Worm (Caenorhabditis elegans) whole organism, young adult: Measurements from ENCODE around the gene cox-16.

ENCODE experiments used
- B0019.2 ChIP-seq: fragments of 200-800 bp; sonication (Bioruptor generic); conservative IDR thresholded peaks from 2 replicates; pipeline ENCODE4 v1.3.6; 2022; ENCODE audit warnings: missing genetic modification reagents, missing genetic modification characterization, missing compliant biosample characterization
- B0261.1 ChIP-seq: sonication (generic microtip); optimal IDR thresholded peaks from 2 replicates; lab custom pipeline; 2016; ENCODE audit warnings: mild to moderate bottlenecking, missing genetic modification characterization, moderate library complexity, missing compliant biosample characterization
- F10E7.11 ChIP-seq: sonication (generic microtip); optimal IDR thresholded peaks from 2 replicates; lab custom pipeline; 2017; ENCODE audit warnings: mild to moderate bottlenecking, missing genetic modification characterization, moderate library complexity, missing compliant biosample characterization
- F37B4.10 ChIP-seq: fragments of 200-800 bp; sonication (Bioruptor generic); IDR thresholded peaks from 2 replicates; pipeline ENCODE4 v1.3.6; 2022; ENCODE audit warnings: missing genetic modification characterization, missing compliant biosample characterization
- F39B2.1 ChIP-seq: fragments of 200-800 bp; sonication (Bioruptor generic); IDR thresholded peaks from 2 replicates; pipeline ENCODE4 v1.3.6; 2022; ENCODE audit warnings: missing genetic modification reagents, missing genetic modification characterization, missing compliant biosample characterization
- F49E8.2 ChIP-seq: sonication (generic microtip); optimal IDR thresholded peaks from 3 replicates; lab custom pipeline; 2017; ENCODE audit warnings: missing genetic modification characterization, mild to moderate bottlenecking, missing compliant biosample characterization, antibody characterized with exemption, moderate library complexity; ENCODE audit not compliant: insufficient read depth
- F52B5.7 ChIP-seq: sonication (generic microtip); optimal IDR thresholded peaks from 2 replicates; lab custom pipeline; 2016; ENCODE audit warnings: mild to moderate bottlenecking, missing genetic modification characterization, missing compliant biosample characterization
- F55B11.4 ChIP-seq: sonication (generic microtip); optimal IDR thresholded peaks from 2 replicates; lab custom pipeline; 2016; ENCODE audit warnings: missing compliant biosample characterization, missing genetic modification characterization, borderline replicate concordance; ENCODE audit not compliant: insufficient read depth
- F57C9.4 ChIP-seq: sonication (generic microtip); optimal IDR thresholded peaks from 2 replicates; lab custom pipeline; 2017; ENCODE audit warnings: mild to moderate bottlenecking, missing genetic modification characterization, missing compliant biosample characterization
- Y53G8AR.9 ChIP-seq: fragments of 200-800 bp; sonication (Bioruptor generic); conservative IDR thresholded peaks from 2 replicates; pipeline ENCODE4 v1.3.6; 2022; ENCODE audit warnings: missing genetic modification reagents, missing genetic modification characterization, missing compliant biosample characterization
- Y56A3A.18 ChIP-seq: fragments of 200-800 bp; sonication (Bioruptor generic); IDR thresholded peaks from 2 replicates; pipeline ENCODE4 v1.3.6; 2022; ENCODE audit warnings: missing genetic modification reagents, missing genetic modification characterization, missing compliant biosample characterization
- Y67H2A.10 ChIP-seq: fragments of 200-800 bp; sonication (Bioruptor generic); conservative IDR thresholded peaks from 2 replicates; pipeline ENCODE4 v1.3.6; 2022; ENCODE audit warnings: missing genetic modification reagents, missing genetic modification characterization, missing compliant biosample characterization
- Y79H2A.3 ChIP-seq: fragments of 200-800 bp; sonication (Bioruptor generic); conservative IDR thresholded peaks from 2 replicates; pipeline ENCODE4 v1.3.6; 2022; ENCODE audit warnings: missing genetic modification reagents, missing genetic modification characterization, missing compliant biosample characterization
- aptf-2 ChIP-seq: fragments of 200-800 bp; sonication (Bioruptor generic); conservative IDR thresholded peaks from 2 replicates; pipeline ENCODE4 v1.3.6; 2022; ENCODE audit warnings: missing genetic modification reagents, missing genetic modification characterization, missing compliant biosample characterization
- aptf-3 ChIP-seq: fragments of 200-800 bp; sonication (Bioruptor generic); IDR thresholded peaks from 2 replicates; pipeline ENCODE4 v1.3.6; 2022; ENCODE audit warnings: missing genetic modification characterization, missing compliant biosample characterization
- attf-6 ChIP-seq: fragments of 200-800 bp; sonication (Bioruptor generic); IDR thresholded peaks from 2 replicates; pipeline ENCODE4 v1.3.6; 2022; ENCODE audit warnings: missing genetic modification reagents, missing genetic modification characterization, missing compliant biosample characterization
- bed-2 ChIP-seq: fragments of 200-800 bp; sonication (Bioruptor generic); IDR thresholded peaks from 2 replicates; pipeline ENCODE4 v1.3.6; 2022; ENCODE audit warnings: missing genetic modification reagents, missing genetic modification characterization, missing compliant biosample characterization
- cebp-1 ChIP-seq, 2 experiments: fragments of 200-800 bp in 1 of 2; sonication (Bioruptor generic) in 1 of 2; sonication (generic microtip) in 1 of 2; IDR thresholded peaks in 1 of 2; optimal IDR thresholded peaks in 1 of 2; 2 replicates each; pipeline versions ENCODE4 v1.3.6 to Lab custom; 2017 to 2022; ENCODE audit warnings: missing compliant biosample characterization in 2 of 2, missing genetic modification characterization in 2 of 2, mild to moderate bottlenecking in 1 of 2, missing genetic modification reagents in 1 of 2, moderate library complexity in 1 of 2
- ceh-79 ChIP-seq: sonication (generic microtip); optimal IDR thresholded peaks from 2 replicates; lab custom pipeline; 2017; ENCODE audit warnings: mild to moderate bottlenecking, missing genetic modification characterization, missing compliant biosample characterization
- ceh-91 ChIP-seq: fragments of 200-800 bp; sonication (Bioruptor generic); IDR thresholded peaks from 2 replicates; pipeline ENCODE4 v1.3.6; 2022; ENCODE audit warnings: missing genetic modification reagents, missing genetic modification characterization, missing compliant biosample characterization
- chd-7 ChIP-seq: sonication (generic microtip); optimal IDR thresholded peaks from 2 replicates; lab custom pipeline; 2016; ENCODE audit warnings: mild to moderate bottlenecking, missing genetic modification characterization, moderate library complexity, missing compliant biosample characterization
- dpff-1 ChIP-seq: sonication (generic microtip); optimal IDR thresholded peaks from 2 replicates; lab custom pipeline; 2017; ENCODE audit warnings: mild to moderate bottlenecking, missing genetic modification characterization, missing compliant biosample characterization
- dpl-1 ChIP-seq: fragments of 150-350 bp; optimal IDR thresholded peaks from 2 replicates; lab custom pipeline; 2014; ENCODE audit warnings: missing biosample characterization, missing genetic modification reagents, missing genetic modification characterization
- egrh-3 ChIP-seq: fragments of 200-800 bp; sonication (Bioruptor generic); IDR thresholded peaks from 2 replicates; pipeline ENCODE4 v1.3.6; 2022; ENCODE audit warnings: missing genetic modification reagents, missing genetic modification characterization, missing compliant biosample characterization
- hlh-12 ChIP-seq: sonication (generic microtip); optimal IDR thresholded peaks from 2 replicates; lab custom pipeline; 2016; ENCODE audit warnings: missing genetic modification characterization, missing compliant biosample characterization
- hmg-1.2 ChIP-seq: fragments of 200-800 bp; sonication (Bioruptor generic); IDR thresholded peaks from 2 replicates; pipeline ENCODE4 v1.3.6; 2022; ENCODE audit warnings: missing genetic modification reagents, missing genetic modification characterization, missing compliant biosample characterization
- hrde-1 ChIP-seq: sonication (generic microtip); optimal IDR thresholded peaks from 2 replicates; lab custom pipeline; 2016; ENCODE audit warnings: missing genetic modification characterization, mild to moderate bottlenecking, missing compliant biosample characterization, moderate library complexity, missing genotype, missing genetic modification reagents, borderline replicate concordance
- let-607 ChIP-seq, 2 experiments: fragments of 200-800 bp in 1 of 2; sonication (Bioruptor generic) in 1 of 2; sonication (generic microtip) in 1 of 2; optimal IDR thresholded peaks; 2 replicates each; lab custom pipeline; 2016 to 2018; ENCODE audit warnings: mild to moderate bottlenecking in 2 of 2, missing compliant biosample characterization in 2 of 2, missing genetic modification characterization in 2 of 2, moderate library complexity in 2 of 2, missing genotype in 1 of 2
- lin-40 ChIP-seq: sonication (generic microtip); optimal IDR thresholded peaks from 2 replicates; lab custom pipeline; 2016; ENCODE audit warnings: missing genetic modification characterization, mild to moderate bottlenecking, missing compliant biosample characterization, missing genotype, missing genetic modification reagents
- lin-54 ChIP-seq: fragments of 200-800 bp; sonication (Bioruptor generic); optimal IDR thresholded peaks from 2 replicates; lab custom pipeline; 2018; ENCODE audit warnings: mild to moderate bottlenecking, missing genetic modification characterization, missing compliant biosample characterization
- lsy-27 ChIP-seq: sonication (generic microtip); optimal IDR thresholded peaks from 2 replicates; lab custom pipeline; 2017; ENCODE audit warnings: missing genetic modification characterization, mild to moderate bottlenecking, missing compliant biosample characterization, antibody characterized with exemption, missing genotype, borderline replicate concordance; ENCODE audit not compliant: insufficient read depth
- madf-10 ChIP-seq: sonication (generic microtip); optimal IDR thresholded peaks from 2 replicates; lab custom pipeline; 2016; ENCODE audit warnings: mild to moderate bottlenecking, missing genetic modification characterization, missing compliant biosample characterization
- madf-3 ChIP-seq: fragments of 200-800 bp; sonication (Bioruptor generic); IDR thresholded peaks from 2 replicates; pipeline ENCODE4 v1.3.6; 2022; ENCODE audit warnings: missing genetic modification reagents, missing genetic modification characterization, missing compliant biosample characterization
- madf-6 ChIP-seq: fragments of 200-800 bp; sonication (Bioruptor generic); IDR thresholded peaks from 2 replicates; pipeline ENCODE4 v1.3.6; 2022; ENCODE audit warnings: missing genetic modification reagents, missing genetic modification characterization, missing compliant biosample characterization
- madf-8 ChIP-seq: fragments of 200-800 bp; sonication (Bioruptor generic); conservative IDR thresholded peaks from 2 replicates; pipeline ENCODE4 v1.3.6; 2022; ENCODE audit warnings: missing genetic modification reagents, missing genetic modification characterization, missing compliant biosample characterization
- mcd-1 ChIP-seq: fragments of 200-800 bp; sonication (Bioruptor generic); IDR thresholded peaks from 2 replicates; pipeline ENCODE4 v1.3.6; 2022; ENCODE audit warnings: missing genetic modification reagents, missing genetic modification characterization, missing compliant biosample characterization
- nhr-80 ChIP-seq: sonication (generic microtip); optimal IDR thresholded peaks from 2 replicates; lab custom pipeline; 2016; ENCODE audit warnings: missing genetic modification characterization, missing compliant biosample characterization
- nhr-90 ChIP-seq: sonication (generic microtip); optimal IDR thresholded peaks from 2 replicates; lab custom pipeline; 2016; ENCODE audit warnings: missing genotype, mild to moderate bottlenecking, missing genetic modification characterization, missing compliant biosample characterization
- pha-4 ChIP-seq: fragments of 150-350 bp; sonication (generic microtip); optimal IDR thresholded peaks from 2 replicates; lab custom pipeline; 2014; ENCODE audit warnings: missing biosample characterization, missing genetic modification reagents, missing genetic modification characterization
- rpc-1 ChIP-seq, 2 experiments: fragments of 150-350 bp in 1 of 2; sonication (generic microtip) in 1 of 2; optimal IDR thresholded peaks; 2 replicates each; lab custom pipeline; 2014 to 2018; ENCODE audit warnings: missing biosample characterization in 1 of 2, missing genetic modification characterization in 1 of 2, missing genetic modification reagents in 1 of 2, missing genotype in 1 of 2
- tbp1 ChIP-seq: fragments of 200-800 bp; sonication (Bioruptor generic); optimal IDR thresholded peaks from 2 replicates; lab custom pipeline; 2018; ENCODE audit warnings: mild to moderate bottlenecking, missing genetic modification characterization, missing compliant biosample characterization
- unc-62 ChIP-seq: fragments of 150-350 bp; optimal IDR thresholded peaks from 2 replicates; lab custom pipeline; 2014; ENCODE audit warnings: missing biosample characterization, missing genetic modification reagents, missing genetic modification characterization
- xnd-1 ChIP-seq: sonication (generic microtip); optimal IDR thresholded peaks from 2 replicates; lab custom pipeline; 2016; ENCODE audit warnings: missing genotype, missing genetic modification reagents, missing genetic modification characterization, missing compliant biosample characterization
- zim-3 ChIP-seq: sonication (generic microtip); optimal IDR thresholded peaks from 2 replicates; lab custom pipeline; 2017; ENCODE audit warnings: mild to moderate bottlenecking, missing genetic modification characterization, moderate library complexity, missing compliant biosample characterization
- ztf-18 ChIP-seq: sonication (generic microtip); optimal IDR thresholded peaks from 2 replicates; lab custom pipeline; 2016; ENCODE audit warnings: missing genotype, mild to moderate bottlenecking, missing genetic modification characterization, missing compliant biosample characterization
- ztf-22 ChIP-seq: fragments of 200-800 bp; sonication (Bioruptor generic); optimal IDR thresholded peaks from 2 replicates; lab custom pipeline; 2018; ENCODE audit warnings: mild to moderate bottlenecking, missing genetic modification characterization, moderate library complexity, missing compliant biosample characterization
- ztf-28 ChIP-seq: fragments of 200-800 bp; sonication (Bioruptor generic); IDR thresholded peaks from 2 replicates; pipeline ENCODE4 v1.3.6; 2022; ENCODE audit warnings: missing genetic modification reagents, missing genetic modification characterization, missing compliant biosample characterization

cox-16 gene

DNA sequence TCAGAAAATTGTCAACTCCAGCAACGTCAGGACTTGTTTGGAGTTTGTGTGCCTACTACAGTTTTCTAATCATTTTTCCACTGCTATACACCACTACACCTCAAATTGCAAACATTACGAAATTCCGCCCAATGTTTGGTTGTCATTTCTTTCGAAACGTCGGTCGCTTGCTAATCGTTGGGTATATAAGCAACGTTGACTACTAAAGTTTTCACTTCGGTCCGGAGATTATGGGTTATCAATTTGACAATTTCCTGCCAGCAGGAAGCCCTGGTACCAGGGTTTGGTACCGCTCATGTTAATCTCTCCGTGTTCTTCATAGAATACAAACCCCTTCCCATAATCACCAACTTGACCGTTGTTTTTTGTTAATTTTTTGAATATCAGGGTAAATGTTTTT is 40.0 kb upstream of the cox-16 start (continued):
- TF ChIP-seq xnd-1 (tag; lab: Kevin White, UChicago) (no peak), hrde-1 (tag; lab: Kevin White, UChicago) (no peak), bed-2 (GFP tag; lab: Robert Waterston, UW) (no peak), F10E7.11 (no peak), madf-3 (no peak), cebp-1 (GFP tag; IDR thresholded peaks at IDR 0.05; lab: Robert Waterston, UW) (peak; percentile 83), cebp-1 (tag; optimal IDR thresholded peaks at IDR 0.05; lab: Kevin White, UChicago) (peak; percentile 95), unc-62 (GFP tag; lab: Kevin White, UChicago) (peak; percentile 51), pha-4 (tag; lab: Kevin White, UChicago) (peak; percentile 83), Y53G8AR.9 (no peak), ceh-91 (GFP tag; lab: Robert Waterston, UW) (no peak), ztf-22 (GFP tag; lab: Kevin White, UChicago) (no peak), F39B2.1 (no peak), hmg-1.2 (GFP tag; lab: Robert Waterston, UW) (no peak), Y79H2A.3 (GFP tag; lab: Robert Waterston, UW) (no peak), Y67H2A.10 (GFP tag; lab: Robert Waterston, UW) (no peak), Y56A3A.18 (no peak), zim-3 (tag; lab: Kevin White, UChicago) (no peak), F49E8.2 (tag; lab: Kevin White, UChicago) (no peak), dpl-1 (GFP tag; lab: Kevin White, UChicago) (no peak), F52B5.7 (tag; lab: Kevin White, UChicago) (no peak), hlh-12 (tag; lab: Kevin White, UChicago) (no peak), dpff-1 (no peak), rpc-1 (optimal IDR thresholded peaks at IDR 0.05; lab: Kevin White, UChicago) (peak; percentile 61), rpc-1 (tag; optimal IDR thresholded peaks at IDR 0.05; lab: Kevin White, UChicago) (peak; percentile 42), chd-7 (no peak), madf-10 (tag; lab: Kevin White, UChicago) (peak; percentile 35), B0019.2 (GFP tag; lab: Robert Waterston, UW) (no peak), lsy-27 (tag; lab: Kevin White, UChicago) (no peak), lin-54 (GFP tag; lab: Kevin White, UChicago) (peak; percentile 6), madf-6 (no peak), ztf-18 (tag; lab: Kevin White, UChicago) (no peak), tbp1 (GFP tag; lab: Kevin White, UChicago) (peak; percentile 27), ceh-79 (tag; lab: Kevin White, UChicago) (no peak), B0261.1 (tag; lab: Kevin White, UChicago) (peak; percentile 54), aptf-3 (no peak), F37B4.10 (no peak), ztf-28 (GFP tag; lab: Robert Waterston, UW) (no peak), lin-40 (peak; percentile 53), nhr-90 (peak; percentile 32), attf-6 (GFP tag; lab: Robert Waterston, UW) (no peak), F57C9.4 (tag; lab: Kevin White, UChicago) (no peak), F55B11.4 (no peak), aptf-2 (GFP tag; lab: Robert Waterston, UW) (no peak), egrh-3 (GFP tag; lab: Robert Waterston, UW) (no peak), nhr-80 (tag; lab: Kevin White, UChicago) (peak; percentile 66), madf-8 (no peak), let-607 (tag; optimal IDR thresholded peaks at IDR 0.05; lab: Kevin White, UChicago) (peak; percentile 37 to 75), mcd-1 (GFP tag; lab: Robert Waterston, UW) (no peak)
